Worm (Caenorhabditis elegans) whole organism, late embryonic: ENCODE measurements around the gene sdz-13.

Experiments
- K09A11.1 ChIP-seq: sonication (generic microtip); optimal IDR thresholded peaks from 2 replicates; lab custom pipeline; 2017; ENCODE audit warnings: antibody characterized with exemption, mild to moderate bottlenecking, missing genetic modification characterization, missing compliant biosample characterization; ENCODE audit not compliant: insufficient read depth
- ceh-14 ChIP-seq: sonication (generic microtip); optimal IDR thresholded peaks from 2 replicates; lab custom pipeline; 2016; ENCODE audit warnings: missing genotype, missing genetic modification characterization, missing compliant biosample characterization
- ceh-19 ChIP-seq: fragments of 200-800 bp; sonication (Bioruptor generic); optimal IDR thresholded peaks from 2 replicates; lab custom pipeline; 2018; ENCODE audit warnings: mild to moderate bottlenecking, missing genetic modification characterization, missing compliant biosample characterization
- ceh-2 ChIP-seq: sonication (generic microtip); optimal IDR thresholded peaks from 2 replicates; lab custom pipeline; 2016; ENCODE audit warnings: missing genotype, missing genetic modification characterization, missing compliant biosample characterization
- ceh-22 ChIP-seq: sonication (generic microtip); optimal IDR thresholded peaks from 2 replicates; lab custom pipeline; 2017; ENCODE audit warnings: missing biosample characterization, missing genetic modification characterization
- ceh-24 ChIP-seq: sonication (generic microtip); optimal IDR thresholded peaks from 2 replicates; lab custom pipeline; 2016; ENCODE audit warnings: mild to moderate bottlenecking, missing genetic modification characterization, missing compliant biosample characterization
- ceh-31 ChIP-seq: sonication (generic microtip); optimal IDR thresholded peaks from 2 replicates; lab custom pipeline; 2016; ENCODE audit warnings: missing genetic modification characterization, missing compliant biosample characterization
- ceh-45 ChIP-seq: fragments of 200-800 bp; sonication (Bioruptor generic); IDR thresholded peaks from 2 replicates; pipeline ENCODE4 v1.3.6; 2022; ENCODE audit warnings: missing genetic modification reagents, missing genetic modification characterization, missing compliant biosample characterization
- ceh-48 ChIP-seq: sonication (generic microtip); optimal IDR thresholded peaks from 2 replicates; lab custom pipeline; 2016; ENCODE audit warnings: missing genetic modification characterization, inconsistent platforms, missing compliant biosample characterization
- ceh-6 ChIP-seq: fragments of 200-800 bp; sonication (Bioruptor generic); optimal IDR thresholded peaks from 2 replicates; lab custom pipeline; 2018; ENCODE audit warnings: mild to moderate bottlenecking, missing genetic modification characterization, missing compliant biosample characterization
- che-1 ChIP-seq: sonication (generic microtip); optimal IDR thresholded peaks from 2 replicates; lab custom pipeline; 2016; ENCODE audit warnings: mild to moderate bottlenecking, missing genetic modification characterization, missing compliant biosample characterization
- dmd-4 ChIP-seq: sonication (generic microtip); optimal IDR thresholded peaks from 2 replicates; lab custom pipeline; 2016; ENCODE audit warnings: borderline replicate concordance, missing genetic modification characterization, missing compliant biosample characterization
- dve-1 ChIP-seq: sonication (generic microtip); optimal IDR thresholded peaks from 2 replicates; lab custom pipeline; 2017; ENCODE audit warnings: antibody characterized with exemption, mild to moderate bottlenecking, missing genetic modification characterization, missing compliant biosample characterization
- elt-2 ChIP-seq: sonication (generic microtip); optimal IDR thresholded peaks from 2 replicates; lab custom pipeline; 2016; ENCODE audit warnings: missing genetic modification reagents, missing genetic modification characterization, missing compliant biosample characterization
- eyg-1 ChIP-seq: sonication (generic microtip); optimal IDR thresholded peaks from 2 replicates; lab custom pipeline; 2016; ENCODE audit warnings: missing genotype, missing genetic modification characterization, missing compliant biosample characterization
- gmeb-2 ChIP-seq: sonication (generic microtip); optimal IDR thresholded peaks from 2 replicates; lab custom pipeline; 2016; ENCODE audit warnings: missing genetic modification characterization, inconsistent platforms, missing compliant biosample characterization
- hlh-30 ChIP-seq: sonication (generic microtip); optimal IDR thresholded peaks from 2 replicates; lab custom pipeline; 2017; ENCODE audit warnings: antibody characterized with exemption, missing genetic modification characterization, missing compliant biosample characterization; ENCODE audit not compliant: insufficient read depth
- hlh-6 ChIP-seq: sonication (generic microtip); optimal IDR thresholded peaks from 2 replicates; lab custom pipeline; 2016; ENCODE audit warnings: missing genotype, missing genetic modification characterization, missing compliant biosample characterization
- hlh-8 ChIP-seq: sonication (generic microtip); optimal IDR thresholded peaks from 2 replicates; lab custom pipeline; 2016; ENCODE audit warnings: missing genotype, missing genetic modification characterization, missing compliant biosample characterization
- lim-6 ChIP-seq: sonication (generic microtip); optimal IDR thresholded peaks from 2 replicates; lab custom pipeline; 2016; ENCODE audit warnings: missing genetic modification characterization, missing compliant biosample characterization
- lin-11 ChIP-seq: fragments of 200-800 bp; sonication (Bioruptor generic); optimal IDR thresholded peaks from 2 replicates; lab custom pipeline; 2018; ENCODE audit warnings: mild to moderate bottlenecking, missing genetic modification characterization, missing compliant biosample characterization
- npax-4 ChIP-seq: sonication (generic microtip); optimal IDR thresholded peaks from 2 replicates; lab custom pipeline; 2016; ENCODE audit warnings: missing genetic modification characterization, missing compliant biosample characterization
- odd-2 ChIP-seq: sonication (generic microtip); optimal IDR thresholded peaks from 2 replicates; lab custom pipeline; 2017; ENCODE audit warnings: antibody characterized with exemption, mild to moderate bottlenecking, missing genetic modification characterization, missing compliant biosample characterization
- pag-3 ChIP-seq: sonication (generic microtip); optimal IDR thresholded peaks from 2 replicates; lab custom pipeline; 2016; ENCODE audit warnings: missing compliant biosample characterization, missing genetic modification characterization, borderline replicate concordance
- pax-1 ChIP-seq: fragments of 150-350 bp; optimal IDR thresholded peaks from 2 replicates; lab custom pipeline; 2014; ENCODE audit warnings: missing biosample characterization, missing genetic modification characterization
- pha-2 ChIP-seq: sonication (generic microtip); optimal IDR thresholded peaks from 2 replicates; lab custom pipeline; 2017; ENCODE audit warnings: mild to moderate bottlenecking, missing genetic modification characterization, missing compliant biosample characterization
- pros-1 ChIP-seq: fragments of 150-350 bp; optimal IDR thresholded peaks from 2 replicates; lab custom pipeline; 2014; ENCODE audit warnings: missing biosample characterization, missing genetic modification reagents, missing genetic modification characterization
- ref-2 ChIP-seq: sonication (generic microtip); optimal IDR thresholded peaks from 2 replicates; lab custom pipeline; 2016; ENCODE audit warnings: missing genetic modification characterization, missing compliant biosample characterization
- sdc-2 ChIP-seq: sonication (generic microtip); optimal IDR thresholded peaks from 2 replicates; lab custom pipeline; 2016; ENCODE audit warnings: missing genotype, missing genetic modification characterization, missing compliant biosample characterization
- sox-2 ChIP-seq: fragments of 200-800 bp; sonication (Bioruptor generic); IDR thresholded peaks from 2 replicates; pipeline ENCODE4 v1.3.6; 2022; ENCODE audit warnings: missing genetic modification reagents, missing genetic modification characterization, missing compliant biosample characterization
- tbx-2 ChIP-seq: sonication (generic microtip); optimal IDR thresholded peaks from 2 replicates; lab custom pipeline; 2016; ENCODE audit warnings: missing genetic modification characterization, missing compliant biosample characterization
- unc-42 ChIP-seq: sonication (generic microtip); optimal IDR thresholded peaks from 2 replicates; lab custom pipeline; 2016; ENCODE audit warnings: missing genotype, missing genetic modification characterization, missing compliant biosample characterization
- unc-86 ChIP-seq: sonication (generic microtip); optimal IDR thresholded peaks from 2 replicates; lab custom pipeline; 2016; ENCODE audit warnings: missing genetic modification characterization, missing compliant biosample characterization

sdz-13 gene

DNA sequence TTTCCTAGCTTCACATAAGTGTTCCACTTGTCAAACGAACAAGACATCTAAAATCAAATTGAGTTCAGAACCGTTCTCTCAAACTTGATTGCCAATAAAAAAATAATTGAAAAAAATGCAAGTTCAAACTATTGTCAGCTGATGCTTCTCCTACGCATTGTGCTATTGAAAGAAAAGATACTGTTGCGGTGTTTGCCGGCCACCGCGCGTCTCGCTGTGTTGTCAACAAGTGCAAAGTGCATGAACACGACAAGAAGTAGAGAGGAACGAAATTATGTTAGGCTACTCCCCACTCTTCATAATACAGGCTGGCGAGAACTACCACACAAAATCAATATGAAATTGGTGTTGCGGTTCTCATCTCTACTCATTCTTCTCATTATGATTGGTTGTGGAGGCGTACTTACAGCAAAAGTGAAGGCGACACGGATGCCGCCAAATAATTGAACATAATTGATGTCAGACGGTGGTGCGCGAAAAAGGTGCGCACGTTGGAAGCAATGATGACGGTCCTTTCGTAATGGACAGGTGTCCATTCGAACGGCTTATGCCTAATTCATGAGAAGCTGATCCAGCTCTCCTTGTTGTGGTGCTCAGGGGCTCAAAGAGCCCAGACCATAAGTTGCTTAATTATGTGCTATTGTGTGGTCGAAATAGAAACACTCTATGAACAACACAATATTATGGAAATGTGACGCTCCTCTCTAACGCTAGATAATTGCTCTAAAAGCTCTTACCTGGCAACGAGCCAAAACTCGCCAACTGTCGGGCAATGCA, 11.9 kb downstream of the sdz-13 start:
- TF ChIP-seq sox-2 (GFP tag; lab: Robert Waterston, UW) = peak; percentile 52
- peak; percentile 37 for TF ChIP-seq ref-2 (tag; lab: Kevin White, UChicago)
- TF ChIP-seq lin-11 = no peak
- TF ChIP-seq ceh-24 (tag; lab: Kevin White, UChicago) = no peak
- TF ChIP-seq hlh-8 = no peak
- TF ChIP-seq pros-1 (tag; lab: Kevin White, UChicago) = no peak
- TF ChIP-seq ceh-19 (GFP tag; lab: Kevin White, UChicago) = no peak
- no peak for TF ChIP-seq ceh-14
- TF ChIP-seq ceh-31 (tag; lab: Kevin White, UChicago) = peak; percentile 62
- no peak for TF ChIP-seq odd-2 (tag; lab: Kevin White, UChicago)
- TF ChIP-seq pax-1 (tag; lab: Kevin White, UChicago) = no peak
- peak; percentile 10; the same call in 1 of the 2 replicates for TF ChIP-seq ceh-45 (GFP tag; lab: Robert Waterston, UW)
- no peak for TF ChIP-seq dve-1
- no peak for TF ChIP-seq sdc-2 (tag; lab: Kevin White, UChicago)

DNA sequence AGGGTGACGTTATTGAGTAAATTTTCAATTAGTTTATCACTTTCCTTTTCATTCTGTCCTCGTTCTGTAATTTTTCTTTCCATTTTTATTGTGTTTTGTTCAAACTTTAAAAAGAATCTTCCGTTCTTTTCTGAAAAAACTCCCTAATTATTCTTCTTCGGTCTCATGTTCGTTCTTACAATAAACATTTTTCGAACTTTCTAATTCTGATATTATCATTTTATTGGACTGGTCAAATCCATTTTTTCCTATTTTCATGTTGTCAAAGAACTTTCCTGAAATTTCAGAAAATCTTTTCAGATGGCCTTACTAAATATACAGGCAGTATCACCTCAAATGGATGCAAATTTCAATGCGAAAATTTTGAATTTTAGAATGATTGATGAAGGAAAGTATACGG, 15.4 kb downstream of the sdz-13 start, which contains the start of gene nish-1:
Gene nish-1, plus strand, starts transcription at position 301 of the 400 bp plus-strand sequence.
- no peak for TF ChIP-seq K09A11.1 (tag; lab: Kevin White, UChicago)
- TF ChIP-seq odd-2 (tag; lab: Kevin White, UChicago) = no peak
- no peak for TF ChIP-seq sdc-2 (tag; lab: Kevin White, UChicago)
- no peak for TF ChIP-seq ceh-22
- TF ChIP-seq pag-3 (tag; lab: Kevin White, UChicago) = no peak
- no peak for TF ChIP-seq lim-6 (tag; lab: Kevin White, UChicago)
- no peak for TF ChIP-seq pha-2 (tag; lab: Kevin White, UChicago)
- no peak for TF ChIP-seq elt-2 (tag; lab: Kevin White, UChicago)
- TF ChIP-seq eyg-1 (tag; lab: Kevin White, UChicago) = no peak
- TF ChIP-seq gmeb-2 = no peak
- TF ChIP-seq dmd-4 = no peak
- TF ChIP-seq hlh-6 (tag; lab: Kevin White, UChicago) = no peak
- no peak for TF ChIP-seq pros-1 (tag; lab: Kevin White, UChicago)
- TF ChIP-seq che-1 (tag; lab: Kevin White, UChicago) = no peak
- TF ChIP-seq npax-4 (tag; lab: Kevin White, UChicago) = no peak
- no peak for TF ChIP-seq ceh-48 (tag; lab: Kevin White, UChicago)
- TF ChIP-seq ceh-24 (tag; lab: Kevin White, UChicago) = no peak
- no peak for TF ChIP-seq ceh-6
- TF ChIP-seq tbx-2 = no peak

DNA sequence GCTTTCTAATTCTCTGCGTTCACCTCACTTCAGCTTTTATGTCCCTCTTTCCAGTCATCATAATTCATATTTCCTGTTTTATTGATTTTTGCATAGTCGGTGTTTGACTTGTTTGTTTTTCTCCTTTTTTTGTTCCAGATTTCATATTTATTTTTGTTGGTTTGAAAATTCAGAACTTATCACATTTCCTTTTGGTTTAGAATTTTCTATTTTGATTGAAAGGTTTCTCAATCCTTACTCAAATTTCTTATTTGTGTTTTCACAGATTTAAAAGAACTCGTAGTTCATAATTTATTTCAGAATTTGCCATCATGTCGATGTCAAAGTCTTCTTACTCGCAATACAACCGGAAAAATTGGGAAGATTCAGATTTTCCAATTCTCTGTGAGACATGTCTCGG, 18.3 kb downstream of the sdz-13 start, which contains the start of gene rbm-22:
Gene rbm-22, plus strand, starts transcription at position 301 of the 400 bp plus-strand sequence.
- TF ChIP-seq ceh-48 (tag; lab: Kevin White, UChicago) = peak; percentile 5
- no peak for TF ChIP-seq unc-86
- no peak for TF ChIP-seq ceh-2 (tag; lab: Kevin White, UChicago)
- no peak for TF ChIP-seq sdc-2 (tag; lab: Kevin White, UChicago)

DNA sequence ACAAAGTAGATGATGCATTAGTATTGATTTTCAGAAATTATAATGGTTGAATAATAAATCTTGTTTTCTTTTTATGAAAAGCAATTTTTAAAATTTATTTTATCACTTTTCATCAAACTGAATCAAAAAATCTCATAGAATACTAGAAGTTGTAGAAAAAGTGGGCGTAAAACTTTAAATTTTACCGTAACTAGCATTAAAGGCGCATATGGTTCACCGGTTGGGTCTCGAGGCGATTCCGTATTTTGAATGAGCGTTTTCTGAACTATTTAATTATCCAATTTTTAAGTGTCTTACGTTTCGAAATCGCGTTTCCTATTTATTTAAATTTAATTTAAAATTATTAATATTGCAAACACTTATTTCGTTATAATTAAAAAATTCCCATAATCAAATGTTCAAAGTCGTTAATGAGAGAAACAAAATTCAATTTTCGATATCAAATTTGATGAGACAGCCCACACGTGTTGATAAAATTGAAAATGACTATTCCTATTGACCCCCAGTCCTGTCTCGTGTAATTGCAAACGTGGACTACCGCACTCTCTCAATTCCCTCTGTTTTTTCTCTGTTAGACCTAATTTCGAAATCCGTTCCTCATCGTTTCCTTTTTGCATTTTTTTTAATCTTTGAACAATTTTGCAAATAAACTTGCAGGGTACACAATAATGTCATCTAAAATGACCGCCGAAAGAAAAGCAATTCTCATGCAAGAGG, 21.0 kb downstream of the sdz-13 start, which contains the start of the genes T11G6.2 and hars-1:
Gene T11G6.2, minus strand, starts transcription at position 197 of the 717 bp plus-strand sequence.
Gene hars-1, plus strand, starts transcription at position 658 of the 717 bp plus-strand sequence.
- TF ChIP-seq unc-42 (tag; lab: Kevin White, UChicago) (peak; percentile 6), hlh-30 (tag; lab: Kevin White, UChicago) (no peak)
